Fruit fly (Drosophila melanogaster) whole organism, embryonic: ENCODE data around the gene CG11309.

ENCODE experiments used
- Bgb ChIP-seq: fragments of 200-800 bp; sonication (Bioruptor generic); IDR thresholded peaks from 2 replicates; pipeline ENCODE4 v1.3.6; 2022; ENCODE audit warnings: missing biosample characterization, missing genetic modification characterization; ENCODE audit not compliant: partially characterized antibody
- BtbVII ChIP-seq: fragments of 200-800 bp; sonication (Bioruptor generic); optimal IDR thresholded peaks from 3 replicates; lab custom pipeline; 2017; ENCODE audit warnings: missing biosample characterization, mild to moderate bottlenecking, missing genetic modification characterization
- CG10959 ChIP-seq: fragments of 200-800 bp; sonication (Bioruptor generic); IDR thresholded peaks from 2 replicates; pipeline ENCODE4 v1.3.6; 2022; ENCODE audit warnings: missing biosample characterization, missing genetic modification characterization
- CG12155 ChIP-seq: fragments of 200-800 bp; sonication (Bioruptor generic); optimal IDR thresholded peaks from 3 replicates; lab custom pipeline; 2016; ENCODE audit warnings: missing biosample characterization, missing genetic modification characterization
- CG12236 ChIP-seq: fragments of 200-800 bp; sonication (Bioruptor generic); optimal IDR thresholded peaks from 2 replicates; lab custom pipeline; 2016; ENCODE audit warnings: missing biosample characterization, missing genetic modification characterization
- CG12659 ChIP-seq: fragments of 200-800 bp; sonication (Bioruptor generic); optimal IDR thresholded peaks from 3 replicates; lab custom pipeline; 2017; ENCODE audit warnings: mild to moderate bottlenecking, missing biosample characterization, missing genetic modification reagents, missing genetic modification characterization
- CG12942 ChIP-seq: fragments of 200-800 bp; sonication (Bioruptor generic); optimal IDR thresholded peaks from 3 replicates; lab custom pipeline; 2016; ENCODE audit warnings: missing biosample characterization, missing genetic modification characterization
- CG15269 ChIP-seq: fragments of 200-800 bp; sonication (Bioruptor generic); optimal IDR thresholded peaks from 2 replicates; lab custom pipeline; 2018; ENCODE audit warnings: missing biosample characterization, mild to moderate bottlenecking, missing genetic modification characterization, moderate library complexity
- CG1602 ChIP-seq: fragments of 200-800 bp; sonication (Bioruptor generic); optimal IDR thresholded peaks from 3 replicates; lab custom pipeline; 2016; ENCODE audit warnings: missing biosample characterization, missing genetic modification characterization
- CG16813 ChIP-seq: fragments of 200-800 bp; sonication (Bioruptor generic); IDR thresholded peaks from 3 replicates; pipeline ENCODE4 v1.3.6; 2022; ENCODE audit warnings: missing biosample characterization, missing genetic modification characterization; ENCODE audit not compliant: partially characterized antibody
- CG17568 ChIP-seq: fragments of 200-800 bp; sonication (Bioruptor generic); optimal IDR thresholded peaks from 2 replicates; lab custom pipeline; 2018; ENCODE audit warnings: missing biosample characterization, mild to moderate bottlenecking, missing genetic modification characterization, moderate library complexity
- CG18476 ChIP-seq: fragments of 200-800 bp; sonication (Bioruptor generic); optimal IDR thresholded peaks from 2 replicates; lab custom pipeline; 2016; ENCODE audit warnings: missing biosample characterization, mild to moderate bottlenecking, missing genetic modification characterization
- CG3163 ChIP-seq: fragments of 200-800 bp; sonication (Bioruptor generic); optimal IDR thresholded peaks from 3 replicates; lab custom pipeline; 2016; ENCODE audit warnings: missing biosample characterization, missing genetic modification characterization
- CG3847 ChIP-seq: fragments of 200-800 bp; sonication (Bioruptor generic); IDR thresholded peaks from 2 replicates; pipeline ENCODE4 v1.3.6; 2022; ENCODE audit warnings: missing biosample characterization, missing genetic modification characterization
- CG4424 ChIP-seq: fragments of 200-800 bp; sonication (Bioruptor generic); optimal IDR thresholded peaks from 3 replicates; lab custom pipeline; 2016; ENCODE audit warnings: missing biosample characterization, missing genetic modification characterization
- CG4707 ChIP-seq: fragments of 200-800 bp; sonication (Bioruptor generic); optimal IDR thresholded peaks from 2 replicates; lab custom pipeline; 2018; ENCODE audit warnings: missing biosample characterization, mild to moderate bottlenecking, missing genetic modification characterization, moderate library complexity
- CG4820 ChIP-seq: fragments of 200-800 bp; sonication (Bioruptor generic); optimal IDR thresholded peaks from 3 replicates; lab custom pipeline; 2016; ENCODE audit warnings: missing biosample characterization, missing genetic modification characterization
- CG8089 ChIP-seq: fragments of 200-800 bp; sonication (Bioruptor generic); optimal IDR thresholded peaks from 3 replicates; lab custom pipeline; 2016; ENCODE audit warnings: missing biosample characterization, missing genetic modification characterization
- CG8765 ChIP-seq: fragments of 200-800 bp; sonication (Bioruptor generic); IDR thresholded peaks from 2 replicates; pipeline ENCODE4 v1.3.6; 2022; ENCODE audit warnings: missing biosample characterization, missing genetic modification characterization
- CG8944 ChIP-seq: fragments of 200-800 bp; sonication (Bioruptor generic); optimal IDR thresholded peaks from 3 replicates; lab custom pipeline; 2016; ENCODE audit warnings: missing biosample characterization, missing genetic modification characterization
- Chrac-16 ChIP-seq: fragments of 200-800 bp; sonication (Bioruptor generic); optimal IDR thresholded peaks from 3 replicates; lab custom pipeline; 2016; ENCODE audit warnings: missing biosample characterization, missing genetic modification characterization
- Doc2 ChIP-seq: fragments of 200-800 bp; sonication (Bioruptor generic); IDR thresholded peaks from 2 replicates; pipeline ENCODE4 v1.3.6; 2022; ENCODE audit warnings: missing biosample characterization, missing genetic modification characterization
- Dref ChIP-seq: fragments of 200-800 bp; sonication (Bioruptor generic); IDR thresholded peaks from 2 replicates; pipeline ENCODE4 v1.3.6; 2022; ENCODE audit warnings: missing biosample characterization, missing genetic modification characterization
- Drgx ChIP-seq: fragments of 200-800 bp; sonication (Bioruptor generic); IDR thresholded peaks from 2 replicates; pipeline ENCODE4 v1.3.6; 2022; ENCODE audit warnings: missing biosample characterization, missing genetic modification characterization
- Fer3 ChIP-seq: fragments of 200-800 bp; sonication (Bioruptor generic); optimal IDR thresholded peaks from 2 replicates; lab custom pipeline; 2018; ENCODE audit warnings: missing biosample characterization, mild to moderate bottlenecking, missing genetic modification characterization, moderate library complexity
- GATAe ChIP-seq: fragments of 200-800 bp; sonication (Bioruptor generic); conservative IDR thresholded peaks from 2 replicates; pipeline ENCODE4 v1.3.6; 2022; ENCODE audit warnings: missing biosample characterization, missing genetic modification characterization
- H2.0 ChIP-seq: fragments of 200-800 bp; sonication (Bioruptor generic); IDR thresholded peaks from 2 replicates; pipeline ENCODE4 v1.3.6; 2022; ENCODE audit warnings: missing biosample characterization, missing genetic modification characterization
- Hey ChIP-seq: fragments of 200-800 bp; sonication (Bioruptor generic); optimal IDR thresholded peaks from 3 replicates; lab custom pipeline; 2018; ENCODE audit warnings: missing biosample characterization, mild to moderate bottlenecking, missing genetic modification characterization
- Mad ChIP-seq: fragments of 200-800 bp; sonication (Bioruptor generic); optimal IDR thresholded peaks from 2 replicates; lab custom pipeline; 2016; ENCODE audit warnings: missing biosample characterization, missing genetic modification characterization
- NC2α ChIP-seq: fragments of 200-800 bp; sonication (Bioruptor generic); optimal IDR thresholded peaks from 2 replicates; lab custom pipeline; 2016; ENCODE audit warnings: missing biosample characterization, missing genetic modification characterization
- Neu2 ChIP-seq: fragments of 200-800 bp; sonication (Bioruptor generic); optimal IDR thresholded peaks from 3 replicates; lab custom pipeline; 2016; ENCODE audit warnings: missing biosample characterization, missing genetic modification characterization, borderline replicate concordance
- Nf-YB ChIP-seq: fragments of 200-800 bp; sonication (Bioruptor generic); optimal IDR thresholded peaks from 3 replicates; lab custom pipeline; 2019; ENCODE audit warnings: missing biosample characterization, mild to moderate bottlenecking, missing genetic modification characterization, moderate library complexity
- Pdp1 ChIP-seq, 2 experiments: fragments of 200-800 bp; sonication (Bioruptor generic); optimal IDR thresholded peaks; 3 replicates each; lab custom pipeline; 2016; ENCODE audit warnings: missing biosample characterization in 2 of 2, missing genetic modification characterization in 2 of 2, mild to moderate bottlenecking in 1 of 2, moderate library complexity in 1 of 2
- Ravus ChIP-seq: fragments of 200-800 bp; sonication (Bioruptor generic); IDR thresholded peaks from 2 replicates; pipeline ENCODE4 v1.3.6; 2022; ENCODE audit warnings: missing biosample characterization, missing genetic modification characterization
- Sox100B ChIP-seq: fragments of 200-800 bp; sonication (Bioruptor generic); optimal IDR thresholded peaks from 3 replicates; lab custom pipeline; 2018; ENCODE audit warnings: missing biosample characterization, mild to moderate bottlenecking, missing genetic modification characterization
- Sry-δ ChIP-seq: fragments of 200-800 bp; sonication (Bioruptor generic); optimal IDR thresholded peaks from 2 replicates; lab custom pipeline; 2016; ENCODE audit warnings: missing biosample characterization, missing genetic modification characterization
- YL-1 ChIP-seq: fragments of 200-800 bp; sonication (Bioruptor generic); optimal IDR thresholded peaks from 3 replicates; lab custom pipeline; 2017; ENCODE audit warnings: missing biosample characterization, mild to moderate bottlenecking, missing genetic modification characterization
- bbx ChIP-seq: fragments of 200-800 bp; sonication (Bioruptor generic); IDR thresholded peaks from 2 replicates; pipeline ENCODE4 v1.3.6; 2022; ENCODE audit warnings: missing biosample characterization, missing genetic modification characterization; ENCODE audit not compliant: partially characterized antibody
- cas ChIP-seq: fragments of 200-800 bp; sonication (Bioruptor generic); IDR thresholded peaks from 2 replicates; pipeline ENCODE4 v1.3.6; 2022; ENCODE audit warnings: missing biosample characterization, missing genetic modification characterization
- esg ChIP-seq: fragments of 200-800 bp; sonication (Bioruptor generic); conservative IDR thresholded peaks from 2 replicates; pipeline ENCODE4 v1.3.6; 2022; ENCODE audit warnings: missing biosample characterization, missing genetic modification characterization
- gcm ChIP-seq: fragments of 200-800 bp; sonication (Bioruptor generic); optimal IDR thresholded peaks from 2 replicates; lab custom pipeline; 2019; ENCODE audit warnings: missing biosample characterization, mild to moderate bottlenecking, missing genetic modification characterization, moderate library complexity
- h ChIP-seq: fragments of >200 bp; optimal IDR thresholded peaks from 2 replicates; lab custom pipeline; 2017
- inv ChIP-seq: fragments of 200-800 bp; sonication (Bioruptor generic); IDR thresholded peaks from 2 replicates; pipeline ENCODE4 v1.3.6; 2022; ENCODE audit warnings: missing biosample characterization, missing genetic modification characterization; ENCODE audit not compliant: partially characterized antibody
- kay ChIP-seq: fragments of 200-800 bp; sonication (Bioruptor generic); optimal IDR thresholded peaks from 2 replicates; lab custom pipeline; 2016; ENCODE audit warnings: missing biosample characterization, missing genetic modification characterization
- mirr ChIP-seq: fragments of 200-800 bp; sonication (Bioruptor generic); optimal IDR thresholded peaks from 3 replicates; lab custom pipeline; 2018; ENCODE audit warnings: missing biosample characterization, mild to moderate bottlenecking, missing genetic modification characterization
- pfk ChIP-seq: fragments of 200-800 bp; sonication (Bioruptor generic); optimal IDR thresholded peaks from 2 replicates; lab custom pipeline; 2018; ENCODE audit warnings: missing biosample characterization, mild to moderate bottlenecking, missing genetic modification characterization, moderate library complexity
- sima ChIP-seq: fragments of 200-800 bp; sonication (Bioruptor generic); optimal IDR thresholded peaks from 2 replicates; lab custom pipeline; 2016; ENCODE audit warnings: missing biosample characterization, missing genetic modification characterization
- sug ChIP-seq: fragments of 200-800 bp; optimal IDR thresholded peaks from 2 replicates; lab custom pipeline; 2019; ENCODE audit warnings: missing biosample characterization, mild to moderate bottlenecking, missing genetic modification characterization, moderate library complexity
- zen2 ChIP-seq: fragments of 200-800 bp; sonication (Bioruptor generic); IDR thresholded peaks from 3 replicates; pipeline ENCODE4 v1.3.6; 2022; ENCODE audit warnings: missing biosample characterization, missing genetic modification characterization; ENCODE audit not compliant: partially characterized antibody
- zf30C ChIP-seq: fragments of 200-800 bp; sonication (Bioruptor generic); optimal IDR thresholded peaks from 3 replicates; lab custom pipeline; 2018; ENCODE audit warnings: missing biosample characterization, mild to moderate bottlenecking, missing genetic modification characterization
- zfh2 ChIP-seq: fragments of 200-800 bp; sonication (Bioruptor generic); optimal IDR thresholded peaks from 2 replicates; lab custom pipeline; 2016; ENCODE audit warnings: missing biosample characterization, missing genetic modification characterization

Gene CG11309

dm6 chr3L:21304400-21304799, at the start of gene CG11309, which contains the start of gene CG7632 (continued):
- TF ChIP-seq BtbVII (GFP tag; lab: Kevin White, UChicago) (peak; percentile 100), CG10959 (GFP tag; lab: Robert Waterston, UW) (peak; percentile 97), CG15269 (peak; percentile 99), Doc2 (peak; percentile 80), zfh2 (GFP tag; lab: Kevin White, UChicago) (peak; percentile 97), Mad (GFP tag; lab: Kevin White, UChicago) (peak; percentile 98), CG4820 (GFP tag; lab: Kevin White, UChicago) (peak; percentile 100), Ravus (peak; percentile 90), CG1602 (peak; percentile 98), Neu2 (GFP tag; lab: Kevin White, UChicago) (peak; percentile 96), Dref (GFP tag; lab: Robert Waterston, UW) (0 out of 2 replicates have a peak, but pooled peaks have one; percentile 34), zen2 (GFP tag; lab: Robert Waterston, UW) (no peak), CG12942 (GFP tag; lab: Kevin White, UChicago) (peak; percentile 98), CG12155 (GFP tag; lab: Kevin White, UChicago) (peak; percentile 97), CG4707 (GFP tag; lab: Kevin White, UChicago) (peak; percentile 98), bbx (GFP tag; lab: Robert Waterston, UW) (peak; percentile 25; the same call in 1 of the 2 replicates), kay (GFP tag; lab: Kevin White, UChicago) (peak; percentile 97), YL-1 (peak; percentile 99), cas (GFP tag; lab: Robert Waterston, UW) (peak; percentile 97), inv (no peak), gcm (GFP tag; lab: Kevin White, UChicago) (peak; percentile 100), Nf-YB (peak; percentile 93), h (lab: Kevin White, UChicago) (no peak), Fer3 (tag; lab: Kevin White, UChicago) (peak; percentile 100), NC2α (GFP tag; lab: Kevin White, UChicago) (peak; percentile 98), CG4424 (GFP tag; lab: Kevin White, UChicago) (peak; percentile 99), Sox100B (GFP tag; lab: Kevin White, UChicago) (peak; percentile 99), Sry-δ (GFP tag; lab: Kevin White, UChicago) (peak; percentile 79), Chrac-16 (peak; percentile 98), CG17568 (peak; percentile 99), GATAe (GFP tag; lab: Robert Waterston, UW) (peak; percentile 83), zf30C (GFP tag; lab: Kevin White, UChicago) (peak; percentile 79), esg (GFP tag; lab: Robert Waterston, UW) (peak; percentile 96), CG3847 (peak; percentile 97), CG12236 (GFP tag; lab: Kevin White, UChicago) (peak; percentile 98), Hey (tag; lab: Kevin White, UChicago) (peak; percentile 98), sug (tag; lab: Kevin White, UChicago) (peak; percentile 99), CG16813 (GFP tag; lab: Robert Waterston, UW) (peak; percentile 10; the same call in 1 of the 3 replicates), CG8765 (GFP tag; lab: Robert Waterston, UW) (peak; percentile 94), H2.0 (GFP tag; lab: Robert Waterston, UW) (peak; percentile 97), pfk (peak; percentile 88), CG3163 (peak; percentile 90), CG18476 (GFP tag; lab: Kevin White, UChicago) (peak; percentile 98), mirr (GFP tag; lab: Kevin White, UChicago) (peak; percentile 100), CG12659 (GFP tag; lab: Kevin White, UChicago) (peak; percentile 100), Drgx (peak; percentile 99), Pdp1 (GFP tag; optimal IDR thresholded peaks at IDR 0.05; lab: Kevin White, UChicago) (peak; percentile 98), CG8944 (GFP tag; lab: Kevin White, UChicago) (peak; percentile 96), Bgb (peak; percentile 41; the same call in 1 of the 2 replicates), CG8089 (GFP tag; lab: Kevin White, UChicago) (peak; percentile 98), sima (GFP tag; lab: Kevin White, UChicago) (peak; percentile 98)
